Fruit fly (Drosophila melanogaster) whole organism: Measurements from ENCODE around the gene CG17754.

ENCODE experiments used
- CG8478 ChIP-seq: fragments of >200 bp; optimal IDR thresholded peaks from 2 replicates; lab custom pipeline; 2018; ENCODE audit warnings: inconsistent platforms
- Dll ChIP-seq: fragments of >200 bp; optimal IDR thresholded peaks from 2 replicates; lab custom pipeline; 2017
- EcR ChIP-seq, 2 experiments: fragments of >200 bp; optimal IDR thresholded peaks; 2 replicates each; lab custom pipeline; 2017; ENCODE audit warnings: missing biosample characterization in 2 of 2, missing genetic modification characterization in 2 of 2, missing genetic modification reagents in 2 of 2
- pan ChIP-seq: fragments of >200 bp; optimal IDR thresholded peaks from 2 replicates; lab custom pipeline; 2017
- psq ChIP-seq: fragments of >200 bp; optimal IDR thresholded peaks from 2 replicates; lab custom pipeline; 2017
- usp ChIP-seq: fragments of >200 bp; optimal IDR thresholded peaks from 2 replicates; lab custom pipeline; 2017; ENCODE audit warnings: missing biosample characterization, missing genetic modification characterization, mixed read lengths

Gene CG17754

dm6 chrX:9250161-9250831 is at the start of gene CG17754:
Gene CG17754, plus strand, starts transcription at chrX:9250420.
- no peak for TF ChIP-seq psq (lab: Kevin White, UChicago)
- peak; percentile 30 for TF ChIP-seq Dll

- TF ChIP-seq CG8478 (lab: Kevin White, UChicago) (no peak), Dll (no peak), psq (lab: Kevin White, UChicago) (no peak), EcR (GFP tag; optimal IDR thresholded peaks at IDR 0.05; lab: Kevin White, UChicago) (no peak), pan (lab: Kevin White, UChicago) (no peak), usp (GFP tag; lab: Kevin White, UChicago) (no peak)
These were observed 49.1 kb upstream of the CG17754 start for dm6 chrX:9201080-9201479.

dm6 chrX:9201866-9202681 is 48.1 kb upstream of the CG17754 start:
- TF ChIP-seq Dll (no peak), psq (lab: Kevin White, UChicago) (no peak), CG8478 (lab: Kevin White, UChicago) (no peak), usp (GFP tag; lab: Kevin White, UChicago) (no peak), pan (lab: Kevin White, UChicago) (no peak), EcR (GFP tag; optimal IDR thresholded peaks at IDR 0.05; lab: Kevin White, UChicago) (no peak)

dm6 chrX:9210787-9211186 is 39.4 kb upstream of the CG17754 start, which contains the start of gene SmydA-9:
Gene SmydA-9, minus strand, starts transcription at chrX:9210887.
- TF ChIP-seq psq (lab: Kevin White, UChicago) (no peak), Dll (no peak), EcR (GFP tag; optimal IDR thresholded peaks at IDR 0.05; lab: Kevin White, UChicago) (no peak), CG8478 (lab: Kevin White, UChicago) (no peak), usp (GFP tag; lab: Kevin White, UChicago) (no peak), pan (lab: Kevin White, UChicago) (no peak)

- no peak for TF ChIP-seq Dll
- TF ChIP-seq EcR (GFP tag; optimal IDR thresholded peaks at IDR 0.05; lab: Kevin White, UChicago): no peak
- TF ChIP-seq usp (GFP tag; lab: Kevin White, UChicago): no peak
- TF ChIP-seq pan (lab: Kevin White, UChicago): no peak
- TF ChIP-seq CG8478 (lab: Kevin White, UChicago): no peak
- TF ChIP-seq psq (lab: Kevin White, UChicago): no peak
These were observed 35.6 kb upstream of the CG17754 start, which contains the start of gene Obp8a for dm6 chrX:9214576-9214975. Gene Obp8a, plus strand, starts transcription at chrX:9214876.

- TF ChIP-seq EcR (GFP tag; optimal IDR thresholded peaks at IDR 0.05; lab: Kevin White, UChicago): no peak
- TF ChIP-seq psq (lab: Kevin White, UChicago): no peak
- no peak for TF ChIP-seq CG8478 (lab: Kevin White, UChicago)
- TF ChIP-seq pan (lab: Kevin White, UChicago): no peak
- TF ChIP-seq Dll: no peak
- TF ChIP-seq usp (GFP tag; lab: Kevin White, UChicago): no peak
These were observed 34.7 kb upstream of the CG17754 start, which contains the start of gene CG15368 for dm6 chrX:9215485-9215884. Gene CG15368, plus strand, starts transcription at chrX:9215785.

dm6 chrX:9216572-9216971 is 33.6 kb upstream of the CG17754 start, which contains the start of gene CG15369:
Gene CG15369, plus strand, starts transcription at chrX:9216872.
- TF ChIP-seq usp (GFP tag; lab: Kevin White, UChicago) (no peak), CG8478 (lab: Kevin White, UChicago) (no peak), pan (lab: Kevin White, UChicago) (no peak), psq (lab: Kevin White, UChicago) (no peak), EcR (GFP tag; optimal IDR thresholded peaks at IDR 0.05; lab: Kevin White, UChicago) (no peak), Dll (no peak)

dm6 chrX:9220434-9220833 is 29.8 kb upstream of the CG17754 start:
- TF ChIP-seq Dll: no peak
- peak in 1 of 2 experiments; percentile 48 for TF ChIP-seq EcR (GFP tag; optimal IDR thresholded peaks at IDR 0.05; lab: Kevin White, UChicago)

- TF ChIP-seq EcR (GFP tag; optimal IDR thresholded peaks at IDR 0.05; lab: Kevin White, UChicago) (no peak), usp (GFP tag; lab: Kevin White, UChicago) (no peak), CG8478 (lab: Kevin White, UChicago) (no peak), Dll (no peak), psq (lab: Kevin White, UChicago) (no peak), pan (lab: Kevin White, UChicago) (no peak)
These were observed 27.0 kb upstream of the CG17754 start, which contains the start of gene t for dm6 chrX:9223182-9223581. Gene t, minus strand, starts transcription at chrX:9223257.

dm6 chrX:9224423-9224822 is 25.8 kb upstream of the CG17754 start:
- TF ChIP-seq EcR (GFP tag; optimal IDR thresholded peaks at IDR 0.05; lab: Kevin White, UChicago): no peak
- TF ChIP-seq usp (GFP tag; lab: Kevin White, UChicago): no peak
- no peak for TF ChIP-seq psq (lab: Kevin White, UChicago)
- TF ChIP-seq pan (lab: Kevin White, UChicago): no peak

- TF ChIP-seq EcR (GFP tag; optimal IDR thresholded peaks at IDR 0.05; lab: Kevin White, UChicago) (no peak), usp (GFP tag; lab: Kevin White, UChicago) (no peak), psq (lab: Kevin White, UChicago) (no peak), Dll (no peak), CG8478 (lab: Kevin White, UChicago) (no peak), pan (lab: Kevin White, UChicago) (no peak)
These were observed 25.1 kb upstream of the CG17754 start, which contains the start of gene CG15370 for dm6 chrX:9225137-9225536. Gene CG15370, plus strand, starts transcription at chrX:9225437.
